Worm (Caenorhabditis elegans) whole organism, young adult: ENCODE measurements around the gene R13A1.3.

Experiments
- ama-1 ChIP-seq, 3 experiments: fragments of 150-350 bp in 1 of 3; sonication (generic microtip) in 2 of 3; optimal IDR thresholded peaks; 2 replicates each; lab custom pipeline; 2014 to 2018; ENCODE audit warnings: missing biosample characterization in 2 of 3, missing genetic modification characterization in 2 of 3, missing genetic modification reagents in 2 of 3
- snpc-4 ChIP-seq, 5 experiments: fragments of 150-350 bp in 1 of 5; sonication (generic microtip) in 4 of 5; optimal IDR thresholded peaks; 2 replicates each; lab custom pipeline; 2014 to 2018; ENCODE audit warnings: missing genetic modification characterization in 5 of 5, missing biosample characterization in 3 of 5, antibody characterized with exemption in 2 of 5, mild to moderate bottlenecking in 2 of 5, missing compliant biosample characterization in 2 of 5, missing genotype in 2 of 5, moderate library complexity in 2 of 5, missing genetic modification reagents in 1 of 5
- unc-62 ChIP-seq: fragments of 150-350 bp; optimal IDR thresholded peaks from 2 replicates; lab custom pipeline; 2014; ENCODE audit warnings: missing biosample characterization, missing genetic modification reagents, missing genetic modification characterization

DNA sequence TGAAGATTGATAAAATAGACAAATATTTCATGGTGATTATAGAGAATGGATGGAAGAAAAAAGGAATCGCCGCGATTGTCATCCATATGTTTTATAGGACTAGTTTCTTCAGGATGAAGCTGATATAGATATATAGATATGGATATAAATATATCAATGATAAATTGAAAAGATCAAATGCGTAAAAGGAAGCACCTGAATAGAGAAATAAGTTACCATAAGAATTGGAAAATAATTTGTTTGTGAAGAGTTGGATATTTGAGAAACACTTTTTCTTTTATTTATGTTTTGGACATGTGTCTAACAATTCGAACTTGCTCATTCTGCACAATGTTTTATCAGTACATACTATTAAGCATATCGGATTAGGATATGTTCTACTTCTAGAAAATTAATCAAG lies 15.8 kb upstream of the R13A1.3 start, which contains the start of gene C42D4.13:
- TF ChIP-seq snpc-4 (GFP tag; optimal IDR thresholded peaks at IDR 0.05; lab: Kevin White, UChicago) (no peak), snpc-4 (tag; optimal IDR thresholded peaks at IDR 0.05; lab: Kevin White, UChicago) (no peak), unc-62 (GFP tag; lab: Kevin White, UChicago) (no peak), ama-1 (optimal IDR thresholded peaks at IDR 0.05; lab: Kevin White, UChicago) (no peak), ama-1 (GFP tag; optimal IDR thresholded peaks at IDR 0.05; lab: Kevin White, UChicago) (no peak)
